Worm (Caenorhabditis elegans): ENCODE data around the gene Y45F10D.16.

Y45F10D.16 gene

ce11 chrIV:13748798-13749197 lies 27.4 kb upstream of the Y45F10D.16 start:
- TF ChIP-seq nfya-1 (tag; optimal IDR thresholded peaks at IDR 0.05; ENCODE audit: insufficient read depth) (peak; percentile 2), zag-1 (tag; optimal IDR thresholded peaks at IDR 0.05) (no peak)

- no peak for TF ChIP-seq nfya-1 (tag; optimal IDR thresholded peaks at IDR 0.05; ENCODE audit: insufficient read depth)
- no peak for TF ChIP-seq mml-1 (tag; optimal IDR thresholded peaks at IDR 0.05)
- no peak for TF ChIP-seq ama-1 (optimal IDR thresholded peaks at IDR 0.05)
- no peak for TF ChIP-seq nhr-11 (tag; optimal IDR thresholded peaks at IDR 0.05)
- no peak for TF ChIP-seq mdl-1 (tag; optimal IDR thresholded peaks at IDR 0.05)
- TF ChIP-seq tbx-2 (tag; optimal IDR thresholded peaks at IDR 0.05) = no peak
- no peak for TF ChIP-seq fkh-10 (GFP tag; optimal IDR thresholded peaks at IDR 0.05)
- no peak for TF ChIP-seq jun-1 (tag; optimal IDR thresholded peaks at IDR 0.05)
- TF ChIP-seq eor-1 (tag; optimal IDR thresholded peaks at IDR 0.05) = no peak
- no peak for TF ChIP-seq egl-27 (tag; optimal IDR thresholded peaks at IDR 0.05)
- no peak for TF ChIP-seq snpc-4 (tag; optimal IDR thresholded peaks at IDR 0.05)
- TF ChIP-seq zag-1 (tag; optimal IDR thresholded peaks at IDR 0.05) = no peak
- TF ChIP-seq skn-1 (tag; optimal IDR thresholded peaks at IDR 0.05) = no peak
- TF ChIP-seq elt-1 (tag; optimal IDR thresholded peaks at IDR 0.05) = no peak
These were observed 26.2 kb upstream of the Y45F10D.16 start, which contains the start of gene sorb-1 for ce11 chrIV:13750033-13750432. TSS of gene sorb-1 (plus strand) at chrIV:13750333.

- TF ChIP-seq ztf-11 (tag; optimal IDR thresholded peaks at IDR 0.05) = no peak
- TF ChIP-seq lin-15B (tag; optimal IDR thresholded peaks at IDR 0.05) = no peak
- TF ChIP-seq lin-39 (tag; optimal IDR thresholded peaks at IDR 0.05) = no peak
- no peak for TF ChIP-seq R02D3.7 (tag; optimal IDR thresholded peaks at IDR 0.05)
- TF ChIP-seq pqm-1 (tag; optimal IDR thresholded peaks at IDR 0.05) = no peak
- no peak for TF ChIP-seq nhr-77 (tag; optimal IDR thresholded peaks at IDR 0.05)
- no peak for TF ChIP-seq unc-39 (tag; optimal IDR thresholded peaks at IDR 0.05)
- no peak for TF ChIP-seq ceh-16 (tag; optimal IDR thresholded peaks at IDR 0.05)
- no peak for TF ChIP-seq ceh-82 (tag; optimal IDR thresholded peaks at IDR 0.05)
- TF ChIP-seq fos-1 (tag; optimal IDR thresholded peaks at IDR 0.05) = no peak
- no peak for TF ChIP-seq eor-1 (tag; optimal IDR thresholded peaks at IDR 0.05)
- no peak for TF ChIP-seq lsy-12 (tag; optimal IDR thresholded peaks at IDR 0.05)
- no peak for TF ChIP-seq nhr-237 (tag; optimal IDR thresholded peaks at IDR 0.05)
- no peak for TF ChIP-seq nhr-25 (tag; optimal IDR thresholded peaks at IDR 0.05)
- no peak for TF ChIP-seq ztf-4 (tag; optimal IDR thresholded peaks at IDR 0.05)
- no peak for TF ChIP-seq ZK546.5 (tag; optimal IDR thresholded peaks at IDR 0.05)
- no peak for TF ChIP-seq hmg-11 (tag; optimal IDR thresholded peaks at IDR 0.05)
- TF ChIP-seq sea-2 (GFP tag; optimal IDR thresholded peaks at IDR 0.05) = no peak
These were observed 20.6 kb upstream of the Y45F10D.16 start for ce11 chrIV:13755619-13756018.

ce11 chrIV:13763449-13763848 lies 12.8 kb upstream of the Y45F10D.16 start:
- no peak for TF ChIP-seq nhr-28 (tag; optimal IDR thresholded peaks at IDR 0.05)

ce11 chrIV:13764708-13765107 lies 11.5 kb upstream of the Y45F10D.16 start:
- TF ChIP-seq unc-62 (GFP tag; optimal IDR thresholded peaks at IDR 0.05) (no peak), nfya-1 (tag; optimal IDR thresholded peaks at IDR 0.05; ENCODE audit: insufficient read depth) (peak; percentile 74)

ce11 chrIV:13774578-13774977 lies 1.6 kb upstream of the Y45F10D.16 start, which contains the start of gene Y45F10D.2:
TSS of gene Y45F10D.2 (minus strand) at chrIV:13774678.
- no peak for TF ChIP-seq lin-39 (tag; optimal IDR thresholded peaks at IDR 0.05)
- TF ChIP-seq elt-2 (tag; optimal IDR thresholded peaks at IDR 0.05) = no peak
- no peak for TF ChIP-seq eor-1 (tag; optimal IDR thresholded peaks at IDR 0.05)

- TF ChIP-seq ZK546.5 (tag; optimal IDR thresholded peaks at IDR 0.05) (no peak), fos-1 (tag; optimal IDR thresholded peaks at IDR 0.05) (no peak), nhr-12 (tag; optimal IDR thresholded peaks at IDR 0.05) (no peak), aly-2 (tag; optimal IDR thresholded peaks at IDR 0.05) (no peak), ceh-82 (tag; optimal IDR thresholded peaks at IDR 0.05) (no peak), lin-15B (tag; optimal IDR thresholded peaks at IDR 0.05) (no peak), nhr-28 (tag; optimal IDR thresholded peaks at IDR 0.05) (no peak), ceh-16 (tag; optimal IDR thresholded peaks at IDR 0.05) (no peak), nhr-237 (tag; optimal IDR thresholded peaks at IDR 0.05) (no peak), zag-1 (tag; optimal IDR thresholded peaks at IDR 0.05) (no peak), nhr-67 (tag; optimal IDR thresholded peaks at IDR 0.05) (no peak), mdl-1 (tag; optimal IDR thresholded peaks at IDR 0.05) (no peak), sea-2 (GFP tag; optimal IDR thresholded peaks at IDR 0.05) (no peak), mml-1 (tag; optimal IDR thresholded peaks at IDR 0.05) (no peak), ztf-4 (tag; optimal IDR thresholded peaks at IDR 0.05) (no peak), nhr-11 (tag; optimal IDR thresholded peaks at IDR 0.05) (no peak), lsy-12 (tag; optimal IDR thresholded peaks at IDR 0.05) (no peak), skn-1 (tag; optimal IDR thresholded peaks at IDR 0.05) (no peak), ceh-28 (tag; optimal IDR thresholded peaks at IDR 0.05) (no peak)
These were observed 530 bp downstream of the Y45F10D.16 start for ce11 chrIV:13776745-13777144.

All from whole organism, L3 larva.